Worm (Caenorhabditis elegans) whole organism, L2 larva: ENCODE measurements around the gene ttr-29.

Experiments
- C34F6.9 ChIP-seq: fragments of 150-350 bp; optimal IDR thresholded peaks from 2 replicates; lab custom pipeline; 2014; ENCODE audit warnings: missing biosample characterization, missing genetic modification characterization
- F13H6.1 ChIP-seq: sonication (generic microtip); optimal IDR thresholded peaks from 2 replicates; lab custom pipeline; 2016; ENCODE audit warnings: missing genetic modification characterization, missing compliant biosample characterization
- R02D3.7 ChIP-seq: fragments of 150-350 bp; optimal IDR thresholded peaks from 2 replicates; lab custom pipeline; 2014; ENCODE audit warnings: missing biosample characterization, missing genetic modification characterization
- Y55F3AM.14 ChIP-seq: fragments of 200-800 bp; sonication (Bioruptor generic); optimal IDR thresholded peaks from 2 replicates; lab custom pipeline; 2018; ENCODE audit warnings: mild to moderate bottlenecking, missing genetic modification characterization, missing compliant biosample characterization
- ZK546.5 ChIP-seq: sonication (generic microtip); optimal IDR thresholded peaks from 2 replicates; lab custom pipeline; 2017; ENCODE audit warnings: missing biosample characterization, missing genetic modification characterization
- alr-1 ChIP-seq: fragments of 150-350 bp; optimal IDR thresholded peaks from 2 replicates; lab custom pipeline; 2014; ENCODE audit warnings: missing biosample characterization, missing genetic modification characterization
- aly-2 ChIP-seq: fragments of 150-350 bp; optimal IDR thresholded peaks from 2 replicates; lab custom pipeline; 2014; ENCODE audit warnings: missing biosample characterization, missing genetic modification characterization
- ama-1 ChIP-seq: fragments of 150-350 bp; optimal IDR thresholded peaks from 2 replicates; lab custom pipeline; 2018; ENCODE audit warnings: inconsistent platforms
- blmp-1 ChIP-seq: sonication (generic microtip); optimal IDR thresholded peaks from 2 replicates; lab custom pipeline; 2017; ENCODE audit warnings: missing genetic modification characterization, mild to moderate bottlenecking, missing compliant biosample characterization, antibody characterized with exemption, moderate library complexity; ENCODE audit not compliant: insufficient read depth
- ceh-16 ChIP-seq: fragments of 150-350 bp; optimal IDR thresholded peaks from 2 replicates; lab custom pipeline; 2014; ENCODE audit warnings: missing biosample characterization, missing genetic modification characterization
- ceh-82 ChIP-seq: fragments of 150-350 bp; optimal IDR thresholded peaks from 2 replicates; lab custom pipeline; 2014; ENCODE audit warnings: missing biosample characterization, missing genetic modification characterization
- crh-2 ChIP-seq: sonication (generic microtip); optimal IDR thresholded peaks from 2 replicates; lab custom pipeline; 2017; ENCODE audit warnings: missing biosample characterization, missing genetic modification characterization
- dmd-4 ChIP-seq: sonication (generic microtip); optimal IDR thresholded peaks from 2 replicates; lab custom pipeline; 2017; ENCODE audit warnings: missing biosample characterization, missing genetic modification characterization
- egl-27 ChIP-seq: sonication (generic microtip); optimal IDR thresholded peaks from 3 replicates; lab custom pipeline; 2017; ENCODE audit warnings: missing biosample characterization, missing genetic modification reagents, missing genetic modification characterization
- elt-1 ChIP-seq: fragments of 150-350 bp; optimal IDR thresholded peaks from 2 replicates; lab custom pipeline; 2014; ENCODE audit warnings: missing biosample characterization, missing genetic modification characterization
- elt-3 ChIP-seq: sonication (generic microtip); optimal IDR thresholded peaks from 2 replicates; lab custom pipeline; 2017; ENCODE audit warnings: missing biosample characterization, missing genetic modification characterization
- fos-1 ChIP-seq: fragments of 150-350 bp; optimal IDR thresholded peaks from 2 replicates; lab custom pipeline; 2014; ENCODE audit warnings: missing biosample characterization, missing genetic modification characterization
- gmeb-1 ChIP-seq: fragments of 150-350 bp; optimal IDR thresholded peaks from 2 replicates; lab custom pipeline; 2014; ENCODE audit warnings: missing biosample characterization, missing genetic modification characterization
- lin-11 ChIP-seq: fragments of 150-350 bp; sonication (generic microtip); optimal IDR thresholded peaks from 2 replicates; lab custom pipeline; 2014; ENCODE audit warnings: missing biosample characterization, missing genetic modification characterization, inconsistent platforms, mixed read lengths
- lin-13 ChIP-seq: fragments of 150-350 bp; optimal IDR thresholded peaks from 2 replicates; lab custom pipeline; 2014; ENCODE audit warnings: missing biosample characterization, missing genetic modification reagents, missing genetic modification characterization
- lsy-2 ChIP-seq, 2 experiments: fragments of 150-350 bp in 1 of 2; sonication (generic microtip) in 1 of 2; optimal IDR thresholded peaks; 2 replicates each; lab custom pipeline; 2014 to 2017; ENCODE audit warnings: missing biosample characterization in 2 of 2, missing genetic modification characterization in 2 of 2
- mab-5 ChIP-seq: fragments of 150-350 bp; optimal IDR thresholded peaks from 2 replicates; lab custom pipeline; 2014; ENCODE audit warnings: missing biosample characterization, missing genetic modification characterization
- mbf-1 ChIP-seq: sonication (generic microtip); optimal IDR thresholded peaks from 2 replicates; lab custom pipeline; 2017; ENCODE audit warnings: missing biosample characterization, missing genetic modification characterization
- mdl-1 ChIP-seq, 2 experiments: fragments of 150-350 bp in 1 of 2; sonication (generic microtip) in 1 of 2; optimal IDR thresholded peaks; 2 replicates each; lab custom pipeline; 2017; ENCODE audit warnings: missing biosample characterization in 2 of 2, missing genetic modification characterization in 2 of 2
- nhr-129 ChIP-seq: fragments of 150-350 bp; optimal IDR thresholded peaks from 2 replicates; lab custom pipeline; 2014; ENCODE audit warnings: missing biosample characterization, missing genetic modification characterization
- nhr-21 ChIP-seq: fragments of 150-350 bp; optimal IDR thresholded peaks from 2 replicates; lab custom pipeline; 2014; ENCODE audit warnings: missing biosample characterization, missing genetic modification characterization
- nhr-23 ChIP-seq: fragments of 150-350 bp; optimal IDR thresholded peaks from 2 replicates; lab custom pipeline; 2014; ENCODE audit warnings: missing biosample characterization, missing genetic modification reagents, missing genetic modification characterization
- nhr-25 ChIP-seq: fragments of 150-350 bp; sonication (generic microtip); optimal IDR thresholded peaks from 3 replicates; lab custom pipeline; 2014; ENCODE audit warnings: missing biosample characterization, missing genetic modification characterization
- nhr-6 ChIP-seq: fragments of 150-350 bp; optimal IDR thresholded peaks from 2 replicates; lab custom pipeline; 2014; ENCODE audit warnings: missing biosample characterization, missing genetic modification characterization
- nhr-77 ChIP-seq: fragments of 150-350 bp; optimal IDR thresholded peaks from 2 replicates; lab custom pipeline; 2014; ENCODE audit warnings: missing biosample characterization, missing genetic modification characterization
- sem-4 ChIP-seq: fragments of 150-350 bp; optimal IDR thresholded peaks from 2 replicates; lab custom pipeline; 2014; ENCODE audit warnings: missing biosample characterization, missing genetic modification reagents, missing genetic modification characterization
- sma-3 ChIP-seq: sonication (generic microtip); optimal IDR thresholded peaks from 2 replicates; lab custom pipeline; 2016; ENCODE audit warnings: missing genetic modification reagents, missing genetic modification characterization, missing compliant biosample characterization
- sma-9 ChIP-seq, 2 experiments: fragments of 150-350 bp in 1 of 2; sonication (generic microtip) in 1 of 2; optimal IDR thresholded peaks; 2 replicates each; lab custom pipeline; 2014 to 2016; ENCODE audit warnings: missing genetic modification characterization in 2 of 2, mild to moderate bottlenecking in 1 of 2, missing biosample characterization in 1 of 2, missing compliant biosample characterization in 1 of 2, missing genetic modification reagents in 1 of 2, moderate library complexity in 1 of 2
- snpc-4 ChIP-seq: fragments of 150-350 bp; optimal IDR thresholded peaks from 2 replicates; lab custom pipeline; 2014; ENCODE audit warnings: missing biosample characterization, missing genetic modification characterization
- unc-39 ChIP-seq: fragments of 150-350 bp; optimal IDR thresholded peaks from 2 replicates; lab custom pipeline; 2014; ENCODE audit warnings: missing biosample characterization, missing genetic modification characterization
- unc-55 ChIP-seq: fragments of 150-350 bp; sonication (generic microtip); optimal IDR thresholded peaks from 3 replicates; lab custom pipeline; 2014; ENCODE audit warnings: missing biosample characterization, missing genetic modification reagents, missing genetic modification characterization
- unc-62 ChIP-seq: fragments of 150-350 bp; optimal IDR thresholded peaks from 2 replicates; lab custom pipeline; 2014; ENCODE audit warnings: missing biosample characterization, missing genetic modification reagents, missing genetic modification characterization
- zag-1 ChIP-seq: fragments of 150-350 bp; optimal IDR thresholded peaks from 2 replicates; lab custom pipeline; 2014; ENCODE audit warnings: missing biosample characterization, missing genetic modification characterization
- ztf-1 ChIP-seq: fragments of 200-800 bp; sonication (Bioruptor generic); conservative IDR thresholded peaks from 2 replicates; pipeline ENCODE4 v1.3.6; 2022; ENCODE audit warnings: missing genetic modification characterization, missing compliant biosample characterization
- ztf-11 ChIP-seq: sonication (generic microtip); optimal IDR thresholded peaks from 2 replicates; lab custom pipeline; 2017; ENCODE audit warnings: missing biosample characterization, missing genetic modification characterization

The ttr-29 gene

DNA sequence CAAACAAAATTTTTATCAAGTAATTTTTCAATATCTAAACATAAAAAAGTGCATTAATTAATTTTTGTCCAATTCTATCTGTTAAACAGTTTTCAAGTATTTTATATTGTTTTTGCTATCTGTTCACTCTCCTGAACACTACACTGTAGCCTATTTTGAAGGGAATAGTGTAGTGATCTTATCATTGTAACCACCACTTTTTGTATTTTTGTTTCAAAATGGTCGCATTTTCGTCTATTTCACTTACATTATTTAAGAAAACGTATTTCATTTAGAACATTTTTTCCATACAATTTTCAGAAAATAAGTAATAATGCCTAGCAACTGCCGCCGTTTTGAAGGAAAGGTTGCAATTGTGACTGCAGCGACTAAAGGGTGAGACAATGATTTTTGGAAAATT lies 15.7 kb upstream of the ttr-29 start, which contains the start of gene dhrs-4:
Gene dhrs-4, plus strand, starts transcription at position 301 of the 400 bp plus-strand sequence.
- TF ChIP-seq egl-27 (tag; lab: Kevin White, UChicago) (no peak), dmd-4 (no peak), unc-62 (GFP tag; lab: Kevin White, UChicago) (no peak), alr-1 (tag; lab: Kevin White, UChicago) (no peak), elt-1 (no peak), R02D3.7 (tag; lab: Kevin White, UChicago) (no peak), lin-11 (tag; lab: Kevin White, UChicago) (no peak), C34F6.9 (tag; lab: Kevin White, UChicago) (no peak), lin-13 (GFP tag; lab: Kevin White, UChicago) (no peak), ama-1 (no peak), ceh-16 (tag; lab: Kevin White, UChicago) (no peak), ZK546.5 (tag; lab: Kevin White, UChicago) (no peak), sma-3 (GFP tag; lab: Kevin White, UChicago) (no peak), mab-5 (tag; lab: Kevin White, UChicago) (no peak), blmp-1 (tag; lab: Kevin White, UChicago) (no peak), nhr-6 (tag; lab: Kevin White, UChicago) (no peak), unc-55 (GFP tag; lab: Kevin White, UChicago) (no peak), elt-3 (tag; lab: Kevin White, UChicago) (no peak), mbf-1 (tag; lab: Kevin White, UChicago) (no peak), aly-2 (tag; lab: Kevin White, UChicago) (no peak)

DNA sequence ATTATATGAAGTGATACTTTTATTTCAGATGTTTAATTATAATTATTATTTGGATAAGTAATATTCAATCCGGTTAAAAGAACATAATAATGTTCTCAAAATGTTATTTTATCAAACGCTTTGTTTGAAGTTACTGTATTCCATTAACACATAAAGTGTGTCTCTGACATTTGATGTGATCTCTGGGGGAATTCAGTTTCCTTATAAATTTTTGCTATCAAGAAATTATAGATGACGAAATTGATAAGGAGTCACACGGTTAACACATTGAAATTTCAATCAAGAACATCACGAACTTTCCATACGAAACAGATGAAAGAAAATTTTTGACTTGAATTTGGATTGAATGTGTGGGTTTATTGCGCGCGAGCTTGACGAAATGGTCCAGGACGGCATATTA lies 15.0 kb upstream of the ttr-29 start:
- TF ChIP-seq elt-1 = no peak
- TF ChIP-seq sma-9 (GFP tag; optimal IDR thresholded peaks at IDR 0.05; lab: Kevin White, UChicago) = peak; percentile 75
- no peak for TF ChIP-seq sma-9 (tag; optimal IDR thresholded peaks at IDR 0.05; lab: Kevin White, UChicago)
- no peak for TF ChIP-seq ztf-1 (GFP tag; lab: Robert Waterston, UW)
- TF ChIP-seq crh-2 (tag; lab: Kevin White, UChicago) = peak; percentile 43
- peak; percentile 73 for TF ChIP-seq fos-1 (tag; lab: Kevin White, UChicago)
- no peak for TF ChIP-seq zag-1 (tag; lab: Kevin White, UChicago)
- no peak for TF ChIP-seq dmd-4
- peak; percentile 34 for TF ChIP-seq gmeb-1 (tag; lab: Kevin White, UChicago)
- no peak for TF ChIP-seq F13H6.1 (tag; lab: Kevin White, UChicago)
- TF ChIP-seq nhr-6 (tag; lab: Kevin White, UChicago) = no peak
- TF ChIP-seq, all 48 proteins: peak for 4

DNA sequence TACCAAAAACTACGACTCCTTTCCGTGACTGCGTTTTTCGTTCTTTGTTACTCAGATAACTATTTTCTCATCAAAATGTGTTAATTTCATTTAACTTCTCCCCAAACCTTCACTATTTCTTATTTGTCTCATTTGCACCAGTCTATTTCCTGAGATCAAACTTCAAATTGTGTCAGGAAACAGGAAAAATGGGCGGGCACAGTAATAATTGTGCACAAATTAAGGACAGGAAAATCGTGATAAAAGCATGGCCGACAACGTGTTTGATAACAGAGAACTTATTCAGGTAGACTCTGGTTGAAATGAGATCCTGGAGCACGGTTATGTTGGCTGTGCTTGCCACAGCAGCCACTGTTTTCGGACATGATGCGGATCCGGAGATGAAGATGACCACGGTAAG lies 13.1 kb upstream of the ttr-29 start, which contains the start of gene lipl-1:
Gene lipl-1, plus strand, starts transcription at position 282 of the 400 bp plus-strand sequence.
- TF ChIP-seq aly-2 (tag; lab: Kevin White, UChicago) (no peak), nhr-77 (tag; lab: Kevin White, UChicago) (no peak), fos-1 (tag; lab: Kevin White, UChicago) (peak; percentile 3)

DNA sequence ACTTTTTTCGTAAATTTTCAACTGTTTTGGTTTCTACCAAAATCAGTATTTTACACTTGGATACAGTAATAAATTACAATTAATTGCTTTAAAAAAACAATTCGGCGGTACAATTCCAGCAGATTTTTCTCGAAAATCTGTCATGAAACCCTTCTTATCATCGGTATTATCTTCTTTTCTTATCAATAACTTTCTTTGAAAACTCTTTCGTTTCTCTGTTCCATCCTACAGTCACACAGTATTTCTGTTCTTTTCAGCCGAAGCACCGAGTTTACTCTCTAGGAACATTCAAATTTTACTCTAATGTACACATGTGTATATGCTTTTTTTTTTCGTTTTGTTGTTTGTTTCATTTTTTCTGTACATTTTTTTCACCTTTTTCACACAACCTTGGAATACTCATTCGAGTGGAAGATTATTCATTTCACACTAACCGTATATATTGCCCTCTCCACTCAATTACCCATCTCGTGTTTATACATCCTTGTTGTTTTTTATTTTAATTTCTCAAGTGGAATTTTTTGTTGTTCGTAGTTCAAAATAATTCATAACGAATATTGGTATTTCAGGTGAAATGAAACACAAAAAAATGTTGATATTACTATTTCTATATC lies 3.0 kb upstream of the ttr-29 start, which contains the start of gene nid-1:
Gene nid-1, plus strand, starts transcription at position 564 of the 614 bp plus-strand sequence.
- TF ChIP-seq nhr-77 (tag; lab: Kevin White, UChicago) = no peak
- TF ChIP-seq snpc-4 (tag; lab: Kevin White, UChicago) = no peak
- no peak for TF ChIP-seq nhr-23 (tag; lab: Kevin White, UChicago)
- TF ChIP-seq Y55F3AM.14 = no peak
- TF ChIP-seq crh-2 (tag; lab: Kevin White, UChicago) = peak; percentile 28
- no peak for TF ChIP-seq zag-1 (tag; lab: Kevin White, UChicago)
- TF ChIP-seq ceh-16 (tag; lab: Kevin White, UChicago) = no peak
- TF ChIP-seq blmp-1 (tag; lab: Kevin White, UChicago) = no peak
- TF ChIP-seq egl-27 (tag; lab: Kevin White, UChicago) = no peak
- no peak for TF ChIP-seq elt-3 (tag; lab: Kevin White, UChicago)
- TF ChIP-seq R02D3.7 (tag; lab: Kevin White, UChicago) = no peak
- no peak for TF ChIP-seq aly-2 (tag; lab: Kevin White, UChicago)
- no peak for TF ChIP-seq F13H6.1 (tag; lab: Kevin White, UChicago)
- no peak for TF ChIP-seq dmd-4
- TF ChIP-seq sem-4 = no peak
- no peak for TF ChIP-seq ztf-11 (tag; lab: Kevin White, UChicago)
- no peak for TF ChIP-seq alr-1 (tag; lab: Kevin White, UChicago)
- no peak for TF ChIP-seq elt-1
- peak; percentile 51 for TF ChIP-seq sma-9 (GFP tag; optimal IDR thresholded peaks at IDR 0.05; lab: Kevin White, UChicago)
- TF ChIP-seq sma-9 (tag; optimal IDR thresholded peaks at IDR 0.05; lab: Kevin White, UChicago) = no peak
- TF ChIP-seq fos-1 (tag; lab: Kevin White, UChicago) = peak; percentile 20
- TF ChIP-seq unc-62 (GFP tag; lab: Kevin White, UChicago) = no peak
- TF ChIP-seq nhr-21 (tag; lab: Kevin White, UChicago) = no peak
- TF ChIP-seq ceh-82 = no peak
- TF ChIP-seq ama-1 = no peak
- no peak for TF ChIP-seq nhr-129
- no peak for TF ChIP-seq nhr-25 (tag; lab: Kevin White, UChicago)
- TF ChIP-seq unc-39 (tag; lab: Kevin White, UChicago) = no peak
- no peak for TF ChIP-seq nhr-6 (tag; lab: Kevin White, UChicago)
- TF ChIP-seq lsy-2 (tag; optimal IDR thresholded peaks at IDR 0.05; lab: Kevin White, UChicago) = no peak
- TF ChIP-seq gmeb-1 (tag; lab: Kevin White, UChicago) = peak; percentile 8
- no peak for TF ChIP-seq mdl-1 (tag; optimal IDR thresholded peaks at IDR 0.05; lab: Kevin White, UChicago)
- TF ChIP-seq ztf-1 (GFP tag; lab: Robert Waterston, UW) = no peak
